Fruit fly (Drosophila melanogaster): ENCODE results near the gene CG13623.
A peak's percentile ranks its signal among the peaks of the same experiment; 100 is the strongest.

The CG13623 gene

dm6 chr3R:24514652-24515328 lies 15.6 kb downstream of the CG13623 start, which contains the start of the genes nAChRbeta2 and DZIP1:
nAChRbeta2 (minus strand) TSS chr3R:24515106.
DZIP1 (plus strand) TSS chr3R:24515278.
- TF ChIP-seq D1 (tag; optimal IDR thresholded peaks at IDR 0.05) (no peak), Ets98B (GFP tag; IDR thresholded peaks at IDR 0.05) (no peak), CG13204 (GFP tag; optimal IDR thresholded peaks at IDR 0.05) (no peak)

DNA sequence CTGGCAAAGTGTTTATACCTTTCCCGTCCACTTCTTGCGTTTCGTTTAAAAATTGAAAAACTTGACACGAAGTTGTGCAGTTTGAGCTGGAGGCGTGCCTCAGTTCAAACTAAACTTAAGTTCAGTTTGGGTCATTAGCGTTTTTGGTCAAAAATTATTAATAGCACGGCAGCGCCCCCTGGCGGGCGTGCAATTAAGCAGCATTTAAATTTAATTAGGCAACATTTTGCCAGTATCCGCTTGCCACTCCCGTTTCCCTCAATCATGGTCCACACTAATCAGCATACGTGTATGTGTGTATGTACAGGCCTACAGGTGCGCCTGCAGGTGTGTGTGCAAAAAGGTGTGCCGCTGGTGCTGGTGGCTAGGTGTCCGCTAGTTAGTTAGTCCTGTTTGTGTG lies 26.7 kb downstream of the CG13623 start:
- TF ChIP-seq EcR (GFP tag; optimal IDR thresholded peaks at IDR 0.05), result no peak
- no peak for TF ChIP-seq rn (GFP tag; IDR thresholded peaks at IDR 0.05)
- TF ChIP-seq CG14655 (GFP tag; optimal IDR thresholded peaks at IDR 0.05), result no peak
- TF ChIP-seq CG8159 (tag; optimal IDR thresholded peaks at IDR 0.05), result no peak
- TF ChIP-seq CG12605 (GFP tag; IDR thresholded peaks at IDR 0.05), result no peak
- TF ChIP-seq CG13204 (GFP tag; optimal IDR thresholded peaks at IDR 0.05), result no peak
- no peak for TF ChIP-seq CG9948 (tag; optimal IDR thresholded peaks at IDR 0.05)
- TF ChIP-seq CG10348 (GFP tag; IDR thresholded peaks at IDR 0.05), result no peak
- TF ChIP-seq Pif1A (GFP tag; optimal IDR thresholded peaks at IDR 0.05), result no peak
- no peak for TF ChIP-seq Snoo (tag; optimal IDR thresholded peaks at IDR 0.05)
- no peak for TF ChIP-seq gl (tag; optimal IDR thresholded peaks at IDR 0.05)
- no peak for TF ChIP-seq CG15710 (tag; optimal IDR thresholded peaks at IDR 0.05)
- TF ChIP-seq Pif1B (GFP tag; optimal IDR thresholded peaks at IDR 0.05), result no peak
- TF ChIP-seq Ets98B (GFP tag; IDR thresholded peaks at IDR 0.05), result no peak

- TF ChIP-seq CG9948 (tag; optimal IDR thresholded peaks at IDR 0.05) (no peak), CG8159 (tag; optimal IDR thresholded peaks at IDR 0.05) (peak; percentile 68), CG13204 (GFP tag; optimal IDR thresholded peaks at IDR 0.05) (no peak), fd96Ca (GFP tag; IDR thresholded peaks at IDR 0.05) (0 out of 3 replicates have a peak, but pooled peaks have one; percentile 49), CG10348 (GFP tag; IDR thresholded peaks at IDR 0.05) (no peak), Ets98B (GFP tag; IDR thresholded peaks at IDR 0.05) (0 out of 2 replicates have a peak, but pooled peaks have one; percentile 24), Pif1B (GFP tag; optimal IDR thresholded peaks at IDR 0.05) (no peak), EcR (GFP tag; optimal IDR thresholded peaks at IDR 0.05) (no peak), CG34367 (tag; optimal IDR thresholded peaks at IDR 0.05) (peak; percentile 47), gl (tag; optimal IDR thresholded peaks at IDR 0.05) (no peak), CG4496 (GFP tag; IDR thresholded peaks at IDR 0.05) (0 out of 3 replicates have a peak, but pooled peaks have one; percentile 50), CG17806 (tag; optimal IDR thresholded peaks at IDR 0.05) (no peak), Pif1A (GFP tag; optimal IDR thresholded peaks at IDR 0.05) (peak; percentile 48), CG12605 (GFP tag; IDR thresholded peaks at IDR 0.05) (no peak), Snoo (tag; optimal IDR thresholded peaks at IDR 0.05) (no peak), CG15710 (tag; optimal IDR thresholded peaks at IDR 0.05) (peak; percentile 57), CG14655 (GFP tag; optimal IDR thresholded peaks at IDR 0.05) (peak; percentile 40), CG32121 (GFP tag; IDR thresholded peaks at IDR 0.05) (no peak), rn (GFP tag; IDR thresholded peaks at IDR 0.05) (0 out of 2 replicates have a peak, but pooled peaks have one; percentile 9), CG8301 (tag; optimal IDR thresholded peaks at IDR 0.05) (no peak), D1 (tag; optimal IDR thresholded peaks at IDR 0.05) (no peak)
Observed at dm6 chr3R:24496084-24496483, 34.3 kb downstream of the CG13623 start.

- 0 out of 3 replicates have a peak, but pooled peaks have one; percentile 7 for TF ChIP-seq fd96Ca (GFP tag; IDR thresholded peaks at IDR 0.05)
- no peak for TF ChIP-seq Snoo (tag; optimal IDR thresholded peaks at IDR 0.05)
Observed at dm6 chr3R:24484990-24485478, 45.3 kb downstream of the CG13623 start, which contains the start of gene nAChRalpha2. nAChRalpha2 (plus strand) TSS chr3R:24485428.

DNA sequence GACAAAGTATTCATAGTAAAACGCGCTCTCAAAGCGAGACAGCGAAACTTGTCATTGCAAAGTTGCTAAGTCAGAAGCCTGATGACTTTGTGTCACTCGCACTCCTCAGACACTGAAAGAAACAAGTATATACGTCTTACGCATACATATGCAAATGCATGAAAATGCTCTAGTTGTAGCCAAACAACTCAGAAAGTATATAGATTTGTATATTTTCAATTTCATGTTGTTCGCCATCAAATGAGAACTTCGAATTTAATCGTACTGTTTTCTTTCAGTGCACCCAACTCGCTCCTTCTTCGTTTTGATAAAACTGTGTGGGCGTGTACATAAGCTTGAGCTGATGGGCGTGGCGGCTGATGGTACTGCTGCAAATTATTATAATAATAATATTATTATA lies 49.3 kb downstream of the CG13623 start:
- TF ChIP-seq CG8159 (tag; optimal IDR thresholded peaks at IDR 0.05), result no peak
- TF ChIP-seq Pif1A (GFP tag; optimal IDR thresholded peaks at IDR 0.05), result no peak

All from whole organism, pupa.